Worm (Caenorhabditis elegans): Measurements from ENCODE around the gene hdl-2.
A peak's percentile ranks its signal among the peaks of the same experiment; 100 is the strongest.

Gene hdl-2

DNA sequence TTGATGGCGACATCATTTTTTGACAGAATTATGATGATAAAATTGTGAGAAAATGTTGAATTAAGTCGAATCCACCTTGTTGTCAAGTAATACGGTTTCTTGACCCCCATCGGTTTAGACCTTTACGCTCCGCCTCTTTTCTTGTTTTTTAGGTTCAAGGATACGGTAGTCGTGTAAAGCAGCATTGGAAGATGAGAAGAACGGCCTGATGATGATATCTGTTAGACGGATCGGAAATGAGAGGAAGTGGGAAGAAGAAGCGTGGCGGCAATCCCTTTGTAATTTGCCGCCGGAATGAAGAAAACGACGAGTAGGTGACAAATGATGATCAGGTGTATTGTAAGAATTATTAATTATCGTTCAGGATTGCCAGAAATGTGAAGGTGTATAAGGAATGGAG lies 5.9 kb downstream of the hdl-2 start, which contains the start of gene npax-4:
Gene npax-4 (minus strand): TSS at position 101 of the 400 bp plus-strand sequence.
- no peak for TF ChIP-seq nhr-84 (tag; optimal IDR thresholded peaks at IDR 0.05)
- no peak for TF ChIP-seq elt-2 (tag; optimal IDR thresholded peaks at IDR 0.05)
- TF ChIP-seq lsy-2 (tag; optimal IDR thresholded peaks at IDR 0.05), result no peak
- no peak for TF ChIP-seq unc-30 (tag; optimal IDR thresholded peaks at IDR 0.05)
- no peak for TF ChIP-seq zip-4 (GFP tag; optimal IDR thresholded peaks at IDR 0.05)

DNA sequence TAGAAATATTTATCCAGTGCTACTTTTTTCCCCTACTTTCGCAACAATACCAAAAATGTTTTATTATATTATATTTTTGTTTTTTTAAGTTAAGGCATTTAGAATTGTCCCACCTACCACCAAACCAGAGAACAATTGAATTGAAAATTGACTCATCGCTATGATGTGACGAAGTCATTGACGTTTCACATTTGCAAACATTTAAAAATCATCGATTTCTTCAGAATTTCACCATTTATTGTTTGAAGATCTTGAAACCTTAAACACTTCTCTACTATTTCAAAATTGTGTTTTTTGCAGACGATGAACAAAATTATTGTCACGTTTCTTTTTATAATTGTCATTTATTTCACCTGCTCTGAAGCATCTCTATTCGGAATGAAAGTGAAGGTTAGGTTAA lies 7.2 kb downstream of the hdl-2 start, which contains the start of gene C09G9.8:
Gene C09G9.8 (plus strand): TSS at position 301 of the 400 bp plus-strand sequence.
- TF ChIP-seq unc-62 (GFP tag; optimal IDR thresholded peaks at IDR 0.05), result no peak
- no peak for TF ChIP-seq sptf-1 (tag; optimal IDR thresholded peaks at IDR 0.05)
- no peak for TF ChIP-seq nhr-77 (tag; optimal IDR thresholded peaks at IDR 0.05)

DNA sequence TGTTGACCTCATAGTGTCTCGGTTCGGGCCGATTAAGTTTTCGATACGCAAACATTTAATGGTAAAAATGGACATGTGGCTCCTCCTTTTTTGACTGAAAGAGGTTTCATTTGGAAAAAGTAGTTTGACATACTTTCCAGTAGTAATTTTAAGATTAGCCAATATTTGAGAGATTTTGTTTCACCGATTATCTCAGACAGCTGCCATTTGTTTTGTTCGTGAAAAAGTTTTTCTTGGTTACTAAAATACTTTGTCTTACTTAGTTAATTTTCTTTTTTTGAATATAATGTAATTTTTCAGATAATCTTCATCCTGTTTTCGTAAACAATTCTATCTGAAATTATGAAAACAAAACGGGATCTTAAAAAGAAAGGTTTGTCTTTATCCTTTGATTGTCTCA lies 12.3 kb downstream of the hdl-2 start, which contains the start of gene C09G9.5:
Gene C09G9.5 (plus strand): TSS at position 301 of the 400 bp plus-strand sequence.
- TF ChIP-seq jun-1 (tag; optimal IDR thresholded peaks at IDR 0.05) (no peak), fkh-4 (tag; optimal IDR thresholded peaks at IDR 0.05; ENCODE audit: borderline replicate concordance) (no peak), tbx-2 (tag; optimal IDR thresholded peaks at IDR 0.05) (no peak), zip-4 (GFP tag; optimal IDR thresholded peaks at IDR 0.05) (no peak), isw-1 (GFP tag; IDR thresholded peaks at IDR 0.05) (no peak), zag-1 (tag; optimal IDR thresholded peaks at IDR 0.05) (no peak)

DNA sequence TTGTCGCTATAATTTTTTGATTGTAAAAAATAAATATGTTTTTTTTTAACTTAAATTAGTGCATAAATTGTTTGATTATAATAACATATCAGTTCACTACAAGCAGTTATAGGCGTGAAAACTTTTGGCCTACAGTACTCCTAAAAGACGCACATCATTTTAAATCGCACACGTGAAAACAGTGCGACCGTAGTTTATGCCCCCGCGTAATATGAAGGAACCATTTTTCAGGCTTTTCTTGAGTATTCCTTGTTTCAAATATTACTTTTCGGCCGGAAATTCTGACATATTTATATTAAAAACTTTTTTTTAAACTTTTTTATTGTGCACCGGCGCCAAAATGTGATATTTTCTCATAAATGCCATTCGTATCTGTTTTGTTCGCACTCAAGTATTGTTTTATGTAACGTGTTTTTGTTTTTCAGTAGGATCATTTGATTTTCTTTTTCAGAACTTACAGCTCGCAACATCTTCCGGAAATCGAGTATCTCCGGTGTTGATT lies 14.6 kb downstream of the hdl-2 start, which contains the start of gene oma-1:
Gene oma-1 (plus strand): TSS at position 452 of the 502 bp plus-strand sequence.
- TF ChIP-seq nhr-85 (tag) (peak; percentile 35), mdl-1 (tag; optimal IDR thresholded peaks at IDR 0.05) (no peak), C04F5.9 (tag; optimal IDR thresholded peaks at IDR 0.05) (no peak)

DNA sequence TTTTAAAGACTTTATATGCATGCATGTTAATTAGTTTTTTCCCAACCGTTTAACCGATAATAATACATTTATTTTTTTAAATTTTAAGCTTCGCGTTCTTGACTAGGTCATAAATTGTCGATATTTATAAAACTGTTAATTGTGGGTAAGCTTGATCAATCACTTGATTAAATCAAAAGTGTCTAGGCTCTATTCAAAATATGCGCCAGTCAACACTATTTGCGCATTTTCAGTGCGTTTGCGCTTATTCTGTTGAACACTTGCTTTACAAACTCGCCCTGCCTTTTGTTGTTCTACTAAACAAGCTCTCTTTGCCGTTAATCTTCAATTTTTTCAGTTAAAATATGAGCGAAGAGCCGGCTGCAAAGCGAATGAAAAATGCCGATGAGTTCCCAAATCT lies 17.2 kb downstream of the hdl-2 start, which contains the start of gene spr-2:
Gene spr-2 (plus strand): TSS at position 332 of the 400 bp plus-strand sequence.
- no peak for TF ChIP-seq tlp-1 (tag; optimal IDR thresholded peaks at IDR 0.05)
- no peak for TF ChIP-seq nhr-28 (tag; optimal IDR thresholded peaks at IDR 0.05)
- peak; percentile 64 for TF ChIP-seq blmp-1 (tag; optimal IDR thresholded peaks at IDR 0.05)
- TF ChIP-seq C16A3.4 (tag; optimal IDR thresholded peaks at IDR 0.05), result peak; percentile 76
- TF ChIP-seq nhr-76 (tag; optimal IDR thresholded peaks at IDR 0.05), result no peak
- no peak for TF ChIP-seq sptf-1 (tag; optimal IDR thresholded peaks at IDR 0.05)
- no peak for TF ChIP-seq zag-1 (tag; optimal IDR thresholded peaks at IDR 0.05)
- TF ChIP-seq ets-5 (GFP tag; IDR thresholded peaks at IDR 0.05), result no peak
- no peak for TF ChIP-seq unc-30 (tag; optimal IDR thresholded peaks at IDR 0.05)
- TF ChIP-seq aha-1 (tag; optimal IDR thresholded peaks at IDR 0.05), result no peak
- peak in 2 of 6 experiments; percentile 12 to 34 for TF ChIP-seq elt-3 (tag; optimal IDR thresholded peaks at IDR 0.05)
- TF ChIP-seq lin-13 (GFP tag; optimal IDR thresholded peaks at IDR 0.05), result peak; percentile 42
- TF ChIP-seq nhr-71 (tag; optimal IDR thresholded peaks at IDR 0.05), result peak; percentile 89
- peak; percentile 41 for TF ChIP-seq aly-2 (tag; optimal IDR thresholded peaks at IDR 0.05)
- TF ChIP-seq dpl-1 (GFP tag; optimal IDR thresholded peaks at IDR 0.05), result peak; percentile 84 to 88 (median 87)
- TF ChIP-seq snpc-4 (tag; optimal IDR thresholded peaks at IDR 0.05), result peak; percentile 66
- TF ChIP-seq ceh-90 (tag; optimal IDR thresholded peaks at IDR 0.05), result no peak
- no peak for TF ChIP-seq ama-1 (optimal IDR thresholded peaks at IDR 0.05)
- TF ChIP-seq fkh-4 (tag; optimal IDR thresholded peaks at IDR 0.05; ENCODE audit: borderline replicate concordance), result no peak
- peak; percentile 81 for TF ChIP-seq swsn-7 (tag; optimal IDR thresholded peaks at IDR 0.05)
- peak; percentile 52 for TF ChIP-seq skn-1 (tag; optimal IDR thresholded peaks at IDR 0.05)
- TF ChIP-seq fkh-10 (GFP tag; optimal IDR thresholded peaks at IDR 0.05), result peak; percentile 30
- peak; percentile 52 for TF ChIP-seq F16B12.6 (tag; optimal IDR thresholded peaks at IDR 0.05)
- TF ChIP-seq pag-3 (tag; optimal IDR thresholded peaks at IDR 0.05; ENCODE audit: borderline replicate concordance, insufficient read depth), result no peak
- TF ChIP-seq lin-15B (tag; optimal IDR thresholded peaks at IDR 0.05), result peak; percentile 65
- TF ChIP-seq zip-4 (GFP tag; optimal IDR thresholded peaks at IDR 0.05), result no peak
- TF ChIP-seq sox-4 (tag; optimal IDR thresholded peaks at IDR 0.05), result peak; percentile 4
- no peak for TF ChIP-seq ceh-63 (GFP tag; optimal IDR thresholded peaks at IDR 0.05)
- peak; percentile 42; the same call in 1 of the 2 replicates for TF ChIP-seq isw-1 (GFP tag; IDR thresholded peaks at IDR 0.05)
- TF ChIP-seq hlh-17 (GFP tag; optimal IDR thresholded peaks at IDR 0.05; ENCODE audit: borderline replicate concordance), result no peak
- peak; percentile 78 for TF ChIP-seq tbx-2 (tag; optimal IDR thresholded peaks at IDR 0.05)
- TF ChIP-seq egl-13 (tag; optimal IDR thresholded peaks at IDR 0.05), result peak; percentile 39
- TF ChIP-seq ztf-4 (tag; optimal IDR thresholded peaks at IDR 0.05), result peak; percentile 54
- TF ChIP-seq elt-2 (tag; optimal IDR thresholded peaks at IDR 0.05), result peak; percentile 8
- no peak for TF ChIP-seq pqm-1 (tag; optimal IDR thresholded peaks at IDR 0.05)
- no peak for TF ChIP-seq sup-37 (GFP tag; optimal IDR thresholded peaks at IDR 0.05)

Data from whole organism, L1 larva.